Worm (Caenorhabditis elegans): ENCODE results near the gene rpac-19.
A peak's percentile ranks its signal among the peaks of the same experiment; 100 is the strongest.

rpac-19 gene

ce11 chrIII:9620148-9620547 is 9.5 kb downstream of the rpac-19 start (continued):
- no peak for TF ChIP-seq snpc-4 (tag; optimal IDR thresholded peaks at IDR 0.05)
- no peak for TF ChIP-seq R02D3.7 (tag; optimal IDR thresholded peaks at IDR 0.05)
- 0 out of 2 replicates have a peak, but pooled peaks have one; percentile 20 for TF ChIP-seq ctbp-1 (GFP tag; IDR thresholded peaks at IDR 0.05)
- no peak for TF ChIP-seq lin-15B (tag; optimal IDR thresholded peaks at IDR 0.05)
- TF ChIP-seq lsy-2 (tag; optimal IDR thresholded peaks at IDR 0.05), result peak in 1 of 2 experiments; percentile 30
- TF ChIP-seq nhr-25 (tag; optimal IDR thresholded peaks at IDR 0.05; ENCODE audit: borderline replicate concordance, insufficient read depth), result no peak
- no peak for TF ChIP-seq Y48G9A.11 (GFP tag; IDR thresholded peaks at IDR 0.05)
- no peak for TF ChIP-seq daf-12 (tag; optimal IDR thresholded peaks at IDR 0.05)
- TF ChIP-seq nhr-11 (tag; optimal IDR thresholded peaks at IDR 0.05), result peak; percentile 49
- peak; percentile 59 for TF ChIP-seq mxl-3 (GFP tag; optimal IDR thresholded peaks at IDR 0.05)
- 0 out of 2 replicates have a peak, but pooled peaks have one; percentile 18 for TF ChIP-seq lin-1 (GFP tag; IDR thresholded peaks at IDR 0.05)

DNA sequence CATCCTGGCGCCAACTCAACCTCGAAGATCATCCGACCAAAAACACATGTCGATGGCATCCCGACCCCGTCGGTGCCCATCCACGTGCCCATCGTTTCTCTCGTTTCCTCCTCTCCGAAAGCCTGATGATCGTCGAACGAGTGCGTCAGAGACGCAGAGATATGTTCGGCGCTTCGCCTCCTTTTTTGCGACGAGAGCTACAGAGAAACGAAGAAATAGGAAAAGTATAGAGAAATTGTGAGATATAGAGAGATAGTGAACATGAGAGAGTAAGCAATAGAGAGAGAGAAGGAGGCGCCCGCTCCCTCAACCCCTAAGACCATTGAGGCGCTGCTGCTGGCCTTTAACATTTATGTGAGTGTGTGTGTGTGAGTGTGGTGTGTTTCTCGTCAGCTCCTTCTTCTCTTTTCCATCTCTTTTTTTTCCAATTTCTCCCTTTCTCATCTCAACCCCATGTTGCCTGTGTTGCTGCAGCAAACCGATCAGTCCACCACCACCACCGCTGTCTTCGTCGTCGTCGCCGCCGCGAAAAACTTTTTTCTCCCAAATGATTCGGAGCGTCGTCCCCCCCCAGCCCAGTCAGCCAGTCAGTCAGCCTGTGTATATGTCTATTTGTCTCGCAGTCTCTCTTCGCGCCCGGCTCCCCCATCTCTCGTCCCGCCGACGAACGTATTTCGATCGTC is 10.5 kb downstream of the rpac-19 start, which contains the start of gene hlh-11:
hlh-11 (plus strand) TSS at position 633 of the 683 bp plus-strand sequence.
- TF ChIP-seq madf-5 (GFP tag; IDR thresholded peaks at IDR 0.05) (peak in 1 of 2 experiments; percentile 65; a peak in 1 of 4 replicates), aly-2 (tag; optimal IDR thresholded peaks at IDR 0.05) (no peak), Y5F2A.4 (GFP tag; optimal IDR thresholded peaks at IDR 0.05) (no peak), nhr-237 (tag; optimal IDR thresholded peaks at IDR 0.05) (peak; percentile 64), skn-1 (tag; optimal IDR thresholded peaks at IDR 0.05) (peak; percentile 13), hif-1 (tag; optimal IDR thresholded peaks at IDR 0.05) (peak; percentile 54 to 75), F37D6.2 (tag; optimal IDR thresholded peaks at IDR 0.05) (peak; percentile 90), lin-29 (GFP tag; IDR thresholded peaks at IDR 0.05) (peak; percentile 33; the same call in 1 of the 2 replicates), R02D3.7 (tag; optimal IDR thresholded peaks at IDR 0.05) (no peak), nhr-76 (tag; optimal IDR thresholded peaks at IDR 0.05) (peak; percentile 10), unc-62 (GFP tag; optimal IDR thresholded peaks at IDR 0.05 in 1 of 2) (peak in 1 of 2 experiments; percentile 82), unc-62 (tag; optimal IDR thresholded peaks at IDR 0.05) (peak; percentile 43), set-16 (GFP tag; IDR thresholded peaks at IDR 0.05) (peak; percentile 93), ceh-82 (tag; optimal IDR thresholded peaks at IDR 0.05) (no peak), ceh-62 (tag; optimal IDR thresholded peaks at IDR 0.05) (no peak), F44E2.7 (GFP tag; IDR thresholded peaks at IDR 0.05) (no peak), fkh-10 (GFP tag; optimal IDR thresholded peaks at IDR 0.05) (peak; percentile 89), vab-7 (GFP tag; IDR thresholded peaks at IDR 0.05) (0 out of 2 replicates have a peak, but pooled peaks have one; percentile 43), zag-1 (tag; optimal IDR thresholded peaks at IDR 0.05) (peak; percentile 48), attf-4 (tag; optimal IDR thresholded peaks at IDR 0.05) (no peak), nhr-25 (tag; optimal IDR thresholded peaks at IDR 0.05; ENCODE audit: borderline replicate concordance, insufficient read depth) (peak; percentile 86), hlh-30 (tag; optimal IDR thresholded peaks at IDR 0.05; ENCODE audit: insufficient read depth) (peak; percentile 98), gei-8 (GFP tag; optimal IDR thresholded peaks at IDR 0.05) (peak; percentile 89), D1046.2 (GFP tag; IDR thresholded peaks at IDR 0.05) (0 out of 2 replicates have a peak, but pooled peaks have one; percentile 14), lsy-2 (tag; optimal IDR thresholded peaks at IDR 0.05) (peak; percentile 85 to 90), pha-4 (GFP tag; IDR thresholded peaks at IDR 0.05) (peak; percentile 91), pha-4 (tag; optimal IDR thresholded peaks at IDR 0.05) (peak; percentile 30), nhr-48 (tag; optimal IDR thresholded peaks at IDR 0.05) (peak; percentile 93), arid-1 (GFP tag; conservative IDR thresholded peaks at IDR 0.05) (peak; percentile 17; the same call in 1 of the 2 replicates), snpc-1.2 (GFP tag; IDR thresholded peaks at IDR 0.05) (0 out of 2 replicates have a peak, but pooled peaks have one; percentile 13), aha-1 (tag) (peak; percentile 93), Y75B8A.6 (GFP tag; IDR thresholded peaks at IDR 0.05) (0 out of 2 replicates have a peak, but pooled peaks have one; percentile 34), ceh-20 (GFP tag; IDR thresholded peaks at IDR 0.05) (peak; percentile 64), dmd-6 (GFP tag; IDR thresholded peaks at IDR 0.05) (peak; percentile 65), nhr-111 (GFP tag; optimal IDR thresholded peaks at IDR 0.05) (no peak), mdl-1 (tag; optimal IDR thresholded peaks at IDR 0.05) (peak; percentile 92 to 99), ctbp-1 (GFP tag; IDR thresholded peaks at IDR 0.05) (peak; percentile 91), T26A8.4 (GFP tag; IDR thresholded peaks at IDR 0.05) (peak; percentile 79), nhr-77 (tag; optimal IDR thresholded peaks at IDR 0.05) (peak; percentile 66), zip-11 (GFP tag; IDR thresholded peaks at IDR 0.05) (no peak), pqm-1 (tag; optimal IDR thresholded peaks at IDR 0.05) (peak; percentile 57)

Measured in whole organism, L4 larva.